Fruit fly (Drosophila melanogaster) whole organism: ENCODE measurements around the gene psd.

Experiments used
- CG8478 ChIP-seq: fragments of >200 bp; optimal IDR thresholded peaks from 2 replicates; lab custom pipeline; 2018; ENCODE audit warnings: inconsistent platforms
- Dll ChIP-seq: fragments of >200 bp; optimal IDR thresholded peaks from 2 replicates; lab custom pipeline; 2017
- EcR ChIP-seq, 2 experiments: fragments of >200 bp; optimal IDR thresholded peaks; 2 replicates each; lab custom pipeline; 2017; ENCODE audit warnings: missing biosample characterization in 2 of 2, missing genetic modification characterization in 2 of 2, missing genetic modification reagents in 2 of 2
- pan ChIP-seq: fragments of >200 bp; optimal IDR thresholded peaks from 2 replicates; lab custom pipeline; 2017
- psq ChIP-seq: fragments of >200 bp; optimal IDR thresholded peaks from 2 replicates; lab custom pipeline; 2017
- usp ChIP-seq: fragments of >200 bp; optimal IDR thresholded peaks from 2 replicates; lab custom pipeline; 2017; ENCODE audit warnings: missing biosample characterization, missing genetic modification characterization, mixed read lengths

DNA sequence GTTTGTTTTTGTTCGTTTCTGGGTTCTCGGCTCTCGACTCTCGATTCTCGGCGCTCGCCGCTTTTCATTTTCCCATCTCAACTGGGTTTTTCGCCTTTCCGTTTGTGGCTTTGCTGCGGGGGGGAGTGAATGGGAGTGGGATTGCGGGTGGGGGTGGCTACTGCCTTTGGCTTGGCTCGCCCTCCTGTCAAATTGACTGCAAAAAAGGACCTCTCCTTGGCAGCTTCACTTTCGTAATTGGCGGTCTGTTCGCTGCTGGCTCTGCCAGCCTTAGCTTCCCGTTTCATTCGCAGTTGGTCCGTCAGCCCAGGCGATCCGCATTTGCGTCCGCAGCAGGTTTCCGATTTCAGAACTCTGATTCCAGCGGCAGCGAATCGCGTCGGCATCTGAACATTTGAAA, 39.1 kb downstream of the psd start, which contains the start of gene dsf:
- TF ChIP-seq psq (lab: Kevin White, UChicago): no peak
- no peak for TF ChIP-seq EcR (GFP tag; optimal IDR thresholded peaks at IDR 0.05; lab: Kevin White, UChicago)
- TF ChIP-seq usp (GFP tag; lab: Kevin White, UChicago): no peak
- TF ChIP-seq Dll (lab: Kevin White, UChicago): no peak
- TF ChIP-seq pan (lab: Kevin White, UChicago): no peak
- TF ChIP-seq CG8478 (lab: Kevin White, UChicago): no peak
